Worm (Caenorhabditis elegans): Measurements from ENCODE around the gene ins-16.
A peak's percentile ranks its signal among the peaks of the same experiment; 100 is the strongest.

The ins-16 gene

ce11 chrIII:2089453-2089852, 28.7 kb upstream of the ins-16 start:
- TF ChIP-seq egl-27 (tag; optimal IDR thresholded peaks at IDR 0.05), result no peak
- no peak for TF ChIP-seq ceh-8 (GFP tag; optimal IDR thresholded peaks at IDR 0.05)
- peak; percentile 19 for TF ChIP-seq snu-23 (GFP tag; optimal IDR thresholded peaks at IDR 0.05)
- TF ChIP-seq mef-2 (tag; optimal IDR thresholded peaks at IDR 0.05), result no peak
- TF ChIP-seq nhr-47 (tag; optimal IDR thresholded peaks at IDR 0.05), result no peak
- no peak for TF ChIP-seq nhr-20 (tag; optimal IDR thresholded peaks at IDR 0.05)
- TF ChIP-seq unc-98 (GFP tag; IDR thresholded peaks at IDR 0.05), result no peak
- no peak for TF ChIP-seq C16A3.4 (tag; optimal IDR thresholded peaks at IDR 0.05)
- TF ChIP-seq lsy-2 (tag; optimal IDR thresholded peaks at IDR 0.05), result peak; percentile 22 to 30
- no peak for TF ChIP-seq ztf-11 (tag; optimal IDR thresholded peaks at IDR 0.05)
- no peak for TF ChIP-seq hlh-17 (GFP tag; optimal IDR thresholded peaks at IDR 0.05; ENCODE audit: borderline replicate concordance)
- TF ChIP-seq nhr-11 (tag; optimal IDR thresholded peaks at IDR 0.05), result no peak
- no peak for TF ChIP-seq fkh-4 (tag; optimal IDR thresholded peaks at IDR 0.05; ENCODE audit: borderline replicate concordance)
- TF ChIP-seq pag-3 (tag; optimal IDR thresholded peaks at IDR 0.05; ENCODE audit: borderline replicate concordance, insufficient read depth), result no peak
- no peak for TF ChIP-seq tlp-1 (tag; optimal IDR thresholded peaks at IDR 0.05)
- TF ChIP-seq unc-30 (tag; optimal IDR thresholded peaks at IDR 0.05), result no peak
- TF ChIP-seq nhr-12 (tag; optimal IDR thresholded peaks at IDR 0.05), result no peak
- peak in 1 of 3 experiments; percentile 2 for TF ChIP-seq dpl-1 (GFP tag; optimal IDR thresholded peaks at IDR 0.05)
- no peak for TF ChIP-seq nhr-76 (tag; optimal IDR thresholded peaks at IDR 0.05)
- peak in 1 of 2 experiments; percentile 53 for TF ChIP-seq mdl-1 (tag; optimal IDR thresholded peaks at IDR 0.05)
- no peak for TF ChIP-seq mab-9 (GFP tag; IDR thresholded peaks at IDR 0.05)
- no peak for TF ChIP-seq efl-3 (GFP tag; optimal IDR thresholded peaks at IDR 0.05)
- TF ChIP-seq sptf-1 (tag; optimal IDR thresholded peaks at IDR 0.05), result no peak
- TF ChIP-seq nhr-84 (tag; optimal IDR thresholded peaks at IDR 0.05), result no peak
- TF ChIP-seq lin-15B (tag; optimal IDR thresholded peaks at IDR 0.05), result no peak
- no peak for TF ChIP-seq C34B4.2 (tag; optimal IDR thresholded peaks at IDR 0.05)
- no peak for TF ChIP-seq ces-1 (GFP tag; optimal IDR thresholded peaks at IDR 0.05)
- no peak for TF ChIP-seq Y116A8C.19 (tag; optimal IDR thresholded peaks at IDR 0.05; ENCODE audit: borderline replicate concordance)
- no peak for TF ChIP-seq lin-13 (GFP tag; optimal IDR thresholded peaks at IDR 0.05)
- TF ChIP-seq vab-15 (tag; optimal IDR thresholded peaks at IDR 0.05), result no peak
- no peak for TF ChIP-seq nhr-28 (tag; optimal IDR thresholded peaks at IDR 0.05)
- no peak for TF ChIP-seq ceh-63 (GFP tag; optimal IDR thresholded peaks at IDR 0.05)
- no peak for TF ChIP-seq isw-1 (GFP tag; IDR thresholded peaks at IDR 0.05)
- no peak for TF ChIP-seq egl-13 (tag; optimal IDR thresholded peaks at IDR 0.05)
- no peak for TF ChIP-seq unc-130 (tag; optimal IDR thresholded peaks at IDR 0.05)
- no peak for TF ChIP-seq ceh-88 (GFP tag; IDR thresholded peaks at IDR 0.05)
- TF ChIP-seq pax-3 (tag; optimal IDR thresholded peaks at IDR 0.05), result no peak
- TF ChIP-seq jun-1 (tag; optimal IDR thresholded peaks at IDR 0.05), result no peak
- TF ChIP-seq ztf-4 (tag; optimal IDR thresholded peaks at IDR 0.05), result no peak
- TF ChIP-seq snpc-4 (tag; optimal IDR thresholded peaks at IDR 0.05), result no peak
- TF ChIP-seq unc-62 (GFP tag; optimal IDR thresholded peaks at IDR 0.05), result no peak
- TF ChIP-seq pqm-1 (tag; optimal IDR thresholded peaks at IDR 0.05), result no peak
- no peak for TF ChIP-seq grh-1 (GFP tag; IDR thresholded peaks at IDR 0.05)
- TF ChIP-seq nhr-77 (tag; optimal IDR thresholded peaks at IDR 0.05), result no peak
- TF ChIP-seq unc-86 (tag; optimal IDR thresholded peaks at IDR 0.05), result no peak
- peak; percentile 23 for TF ChIP-seq skn-1 (tag; optimal IDR thresholded peaks at IDR 0.05)
- TF ChIP-seq ets-5 (GFP tag; IDR thresholded peaks at IDR 0.05), result no peak
- no peak for TF ChIP-seq ama-1 (optimal IDR thresholded peaks at IDR 0.05)
- no peak for TF ChIP-seq nhr-85 (tag)
- peak; percentile 46 for TF ChIP-seq efl-1 (optimal IDR thresholded peaks at IDR 0.05)
- peak in 1 of 2 experiments; percentile 31 for TF ChIP-seq efl-1 (GFP tag; optimal IDR thresholded peaks at IDR 0.05 in 1 of 2)
- TF ChIP-seq xbp-1 (tag; optimal IDR thresholded peaks at IDR 0.05), result no peak
- peak; percentile 61 for TF ChIP-seq nhr-71 (tag; optimal IDR thresholded peaks at IDR 0.05)
- TF ChIP-seq swsn-7 (tag; optimal IDR thresholded peaks at IDR 0.05), result peak; percentile 50
- no peak for TF ChIP-seq hlh-4 (tag; optimal IDR thresholded peaks at IDR 0.05)

All from whole organism, L1 larva.